Fruit fly (Drosophila melanogaster) whole organism, embryonic: Measurements from ENCODE around the gene LSm3.

Experiments used
- Aef1 ChIP-seq: fragments of 200-800 bp; sonication (Bioruptor generic); IDR thresholded peaks from 3 replicates; pipeline ENCODE4 v1.3.6; 2022; ENCODE audit warnings: missing biosample characterization, missing genetic modification characterization
- Bgb ChIP-seq: fragments of 200-800 bp; sonication (Bioruptor generic); IDR thresholded peaks from 2 replicates; pipeline ENCODE4 v1.3.6; 2022; ENCODE audit warnings: missing biosample characterization, missing genetic modification characterization; ENCODE audit not compliant: partially characterized antibody
- CG10274 ChIP-seq: fragments of 200-800 bp; sonication (Bioruptor generic); optimal IDR thresholded peaks from 3 replicates; lab custom pipeline; 2017; ENCODE audit warnings: missing biosample characterization, mild to moderate bottlenecking, missing genetic modification characterization
- CG11398 ChIP-seq: fragments of 200-800 bp; sonication (Bioruptor generic); optimal IDR thresholded peaks from 2 replicates; lab custom pipeline; 2016; ENCODE audit warnings: missing biosample characterization, missing genetic modification characterization
- CG11696 ChIP-seq: fragments of 200-800 bp; sonication (Bioruptor generic); IDR thresholded peaks from 2 replicates; pipeline ENCODE4 v1.3.6; 2022; ENCODE audit warnings: missing biosample characterization, missing genetic modification characterization
- CG14441 ChIP-seq: fragments of 200-800 bp; sonication (Bioruptor generic); IDR thresholded peaks from 2 replicates; pipeline ENCODE4 v1.3.6; 2022; ENCODE audit warnings: missing biosample characterization, missing genetic modification characterization
- CG16813 ChIP-seq: fragments of 200-800 bp; sonication (Bioruptor generic); IDR thresholded peaks from 3 replicates; pipeline ENCODE4 v1.3.6; 2022; ENCODE audit warnings: missing biosample characterization, missing genetic modification characterization; ENCODE audit not compliant: partially characterized antibody
- CG17359 ChIP-seq: fragments of 200-800 bp; sonication (Bioruptor generic); optimal IDR thresholded peaks from 3 replicates; lab custom pipeline; 2018; ENCODE audit warnings: missing biosample characterization, mild to moderate bottlenecking, missing genetic modification characterization, moderate library complexity
- CG17829 ChIP-seq: fragments of 200-800 bp; optimal IDR thresholded peaks from 2 replicates; lab custom pipeline; 2019; ENCODE audit warnings: missing biosample characterization, mild to moderate bottlenecking, missing genetic modification characterization, moderate library complexity
- CG1832 ChIP-seq: fragments of 200-800 bp; sonication (Bioruptor generic); optimal IDR thresholded peaks from 2 replicates; lab custom pipeline; 2017; ENCODE audit warnings: missing biosample characterization, mild to moderate bottlenecking, missing genetic modification characterization, inconsistent platforms
- CG2875 ChIP-seq: fragments of 200-800 bp; sonication (Bioruptor generic); optimal IDR thresholded peaks from 2 replicates; lab custom pipeline; 2017; ENCODE audit warnings: missing biosample characterization, mild to moderate bottlenecking, missing genetic modification characterization, missing genetic modification reagents
- CG32767 ChIP-seq: fragments of 200-800 bp; sonication (Bioruptor generic); IDR thresholded peaks from 2 replicates; pipeline ENCODE4 v1.3.6; 2022; ENCODE audit warnings: missing biosample characterization, missing genetic modification characterization
- CG3281 ChIP-seq: fragments of 200-800 bp; sonication (Bioruptor generic); optimal IDR thresholded peaks from 3 replicates; lab custom pipeline; 2017; ENCODE audit warnings: missing biosample characterization, mild to moderate bottlenecking, missing genetic modification characterization
- CG34376 ChIP-seq: fragments of 200-800 bp; sonication (Bioruptor generic); optimal IDR thresholded peaks from 2 replicates; lab custom pipeline; 2018; ENCODE audit warnings: missing biosample characterization, mild to moderate bottlenecking, missing genetic modification characterization
- CG6175 ChIP-seq: fragments of 200-800 bp; sonication (Bioruptor generic); IDR thresholded peaks from 3 replicates; pipeline ENCODE4 v1.3.6; 2022; ENCODE audit warnings: missing biosample characterization, missing genetic modification characterization
- CG6765 ChIP-seq: fragments of 200-800 bp; sonication (Bioruptor generic); optimal IDR thresholded peaks from 3 replicates; lab custom pipeline; 2017; ENCODE audit warnings: missing biosample characterization, mild to moderate bottlenecking, missing genetic modification characterization
- Dad ChIP-seq: fragments of 200-800 bp; sonication (Bioruptor generic); optimal IDR thresholded peaks from 3 replicates; lab custom pipeline; 2016; ENCODE audit warnings: missing biosample characterization, missing genetic modification characterization
- Dfd ChIP-seq, 2 experiments: fragments of >200 bp; optimal IDR thresholded peaks; 2 replicates each; lab custom pipeline; 2017; ENCODE audit warnings: missing biosample characterization in 2 of 2, missing genetic modification characterization in 2 of 2
- Dref ChIP-seq: fragments of 200-800 bp; sonication (Bioruptor generic); IDR thresholded peaks from 2 replicates; pipeline ENCODE4 v1.3.6; 2022; ENCODE audit warnings: missing biosample characterization, missing genetic modification characterization
- Drgx ChIP-seq: fragments of 200-800 bp; sonication (Bioruptor generic); IDR thresholded peaks from 2 replicates; pipeline ENCODE4 v1.3.6; 2022; ENCODE audit warnings: missing biosample characterization, missing genetic modification characterization
- Ets65A ChIP-seq: fragments of 200-800 bp; sonication (Bioruptor generic); peaks from one replicate; lab custom pipeline; 2016; ENCODE audit warnings: missing biosample characterization, missing genetic modification characterization
- Jarid2 ChIP-seq: fragments of 200-800 bp; sonication (Bioruptor generic); optimal IDR thresholded peaks from 3 replicates; lab custom pipeline; 2017; ENCODE audit warnings: mild to moderate bottlenecking, missing biosample characterization, missing genetic modification reagents, missing genetic modification characterization
- Lhr ChIP-seq: fragments of 200-800 bp; sonication (Bioruptor generic); optimal IDR thresholded peaks from 3 replicates; lab custom pipeline; 2017; ENCODE audit warnings: mild to moderate bottlenecking, missing biosample characterization, missing genetic modification reagents, missing genetic modification characterization
- MTF-1 ChIP-seq: fragments of 200-800 bp; sonication (Bioruptor generic); optimal IDR thresholded peaks from 2 replicates; lab custom pipeline; 2018; ENCODE audit warnings: missing biosample characterization, mild to moderate bottlenecking, missing genetic modification characterization, borderline replicate concordance
- Mes4 ChIP-seq: fragments of 200-800 bp; sonication (Bioruptor generic); optimal IDR thresholded peaks from 2 replicates; lab custom pipeline; 2016; ENCODE audit warnings: missing biosample characterization, missing genetic modification characterization
- Opbp ChIP-seq: fragments of 200-800 bp; sonication (Bioruptor generic); IDR thresholded peaks from 3 replicates; pipeline ENCODE4 v1.3.6; 2022; ENCODE audit warnings: missing biosample characterization, missing genetic modification characterization; ENCODE audit not compliant: partially characterized antibody
- Scr ChIP-seq: fragments of 200-800 bp; sonication (Bioruptor generic); IDR thresholded peaks from 2 replicates; pipeline ENCODE4 v1.3.6; 2022; ENCODE audit warnings: missing biosample characterization, missing genetic modification characterization; ENCODE audit not compliant: partially characterized antibody
- Xrp1 ChIP-seq: fragments of 200-800 bp; sonication (Bioruptor generic); IDR thresholded peaks from 2 replicates; pipeline ENCODE4 v1.3.6; 2022; ENCODE audit warnings: missing biosample characterization, missing genetic modification characterization
- YL-1 ChIP-seq: fragments of 200-800 bp; sonication (Bioruptor generic); optimal IDR thresholded peaks from 3 replicates; lab custom pipeline; 2017; ENCODE audit warnings: missing biosample characterization, mild to moderate bottlenecking, missing genetic modification characterization
- al ChIP-seq: fragments of 200-800 bp; sonication (Bioruptor generic); IDR thresholded peaks from 2 replicates; pipeline ENCODE4 v1.3.6; 2022; ENCODE audit warnings: missing biosample characterization, missing genetic modification characterization
- cg ChIP-seq: fragments of 200-800 bp; sonication (Bioruptor generic); optimal IDR thresholded peaks from 3 replicates; lab custom pipeline; 2019; ENCODE audit warnings: missing biosample characterization, mild to moderate bottlenecking, missing genetic modification characterization, moderate library complexity
- chm ChIP-seq: fragments of 200-800 bp; sonication (Bioruptor generic); IDR thresholded peaks from 2 replicates; pipeline ENCODE4 v1.3.6; 2022; ENCODE audit warnings: missing biosample characterization, missing genetic modification characterization
- gcm2 ChIP-seq: fragments of 200-800 bp; sonication (Bioruptor generic); optimal IDR thresholded peaks from 2 replicates; lab custom pipeline; 2016; ENCODE audit warnings: missing biosample characterization, missing genetic modification characterization
- grn ChIP-seq: fragments of 200-800 bp; sonication (Bioruptor generic); optimal IDR thresholded peaks from 3 replicates; lab custom pipeline; 2017; ENCODE audit warnings: missing biosample characterization, missing genetic modification characterization
- luna ChIP-seq: fragments of 200-800 bp; sonication (Bioruptor generic); optimal IDR thresholded peaks from 2 replicates; lab custom pipeline; 2016; ENCODE audit warnings: missing biosample characterization, missing genetic modification characterization
- mirr ChIP-seq: fragments of 200-800 bp; sonication (Bioruptor generic); optimal IDR thresholded peaks from 3 replicates; lab custom pipeline; 2018; ENCODE audit warnings: missing biosample characterization, mild to moderate bottlenecking, missing genetic modification characterization
- nerfin-1 ChIP-seq: fragments of 200-800 bp; sonication (Bioruptor generic); optimal IDR thresholded peaks from 3 replicates; lab custom pipeline; 2019; ENCODE audit warnings: missing biosample characterization, mild to moderate bottlenecking, missing genetic modification characterization, moderate library complexity
- otp ChIP-seq: fragments of 200-800 bp; sonication (Bioruptor generic); IDR thresholded peaks from 3 replicates; pipeline ENCODE4, ENCODE4 v1.3.6; 2022; ENCODE audit warnings: missing biosample characterization, missing genetic modification characterization
- pb ChIP-seq: fragments of 200-800 bp; sonication (Bioruptor generic); optimal IDR thresholded peaks from 3 replicates; lab custom pipeline; 2016; ENCODE audit warnings: missing biosample characterization, missing genetic modification characterization
- phol ChIP-seq: fragments of 200-800 bp; sonication (Bioruptor generic); optimal IDR thresholded peaks from 3 replicates; lab custom pipeline; 2018; ENCODE audit warnings: missing biosample characterization, mild to moderate bottlenecking, missing genetic modification characterization, moderate library complexity
- ranshi ChIP-seq: fragments of 200-800 bp; sonication (Bioruptor generic); IDR thresholded peaks from 2 replicates; pipeline ENCODE4 v1.3.6; 2022; ENCODE audit warnings: missing biosample characterization, missing genetic modification characterization
- scrt ChIP-seq: fragments of 200-800 bp; sonication (Bioruptor generic); optimal IDR thresholded peaks from 2 replicates; lab custom pipeline; 2018; ENCODE audit warnings: missing biosample characterization, mild to moderate bottlenecking, missing genetic modification characterization, moderate library complexity
- seq ChIP-seq: fragments of 200-800 bp; sonication (Bioruptor generic); IDR thresholded peaks from 2 replicates; pipeline ENCODE4 v1.3.6; 2022; ENCODE audit warnings: missing biosample characterization, missing genetic modification characterization
- sim ChIP-seq: fragments of 200-800 bp; sonication (Bioruptor generic); IDR thresholded peaks from 2 replicates; pipeline ENCODE4 v1.3.6; 2022; ENCODE audit warnings: missing biosample characterization, missing genetic modification characterization
- sna ChIP-seq: fragments of 200-800 bp; sonication (Bioruptor generic); IDR thresholded peaks from 2 replicates; pipeline ENCODE4 v1.3.6; 2022; ENCODE audit warnings: missing biosample characterization, missing genetic modification characterization; ENCODE audit not compliant: partially characterized antibody
- sr ChIP-seq: fragments of 200-800 bp; sonication (Bioruptor generic); IDR thresholded peaks from 3 replicates; pipeline ENCODE4 v1.3.6; 2022; ENCODE audit warnings: missing biosample characterization, missing genetic modification characterization
- ssp ChIP-seq: fragments of 200-800 bp; sonication (Bioruptor generic); IDR thresholded peaks from 2 replicates; pipeline ENCODE4 v1.3.6; 2022; ENCODE audit warnings: missing biosample characterization, missing genetic modification characterization
- vvl ChIP-seq: fragments of 200-800 bp; sonication (Bioruptor generic); IDR thresholded peaks from 2 replicates; pipeline ENCODE4 v1.3.6; 2022; ENCODE audit warnings: missing biosample characterization, missing genetic modification characterization
- yki ChIP-seq: fragments of >200 bp; optimal IDR thresholded peaks from 3 replicates; lab custom pipeline; 2018
- zfh1 ChIP-seq: fragments of 200-800 bp; sonication (Bioruptor generic); IDR thresholded peaks from 3 replicates; pipeline ENCODE4 v1.3.6; 2022; ENCODE audit warnings: missing biosample characterization, missing genetic modification characterization

Gene LSm3

dm6 chr3R:23962781-23963222 is 33.3 kb upstream of the LSm3 start, which contains the start of gene CG31140:
CG31140 (plus strand) TSS chr3R:23963180.
- TF ChIP-seq phol (tag; lab: Kevin White, UChicago) (no peak), CG17359 (tag; lab: Kevin White, UChicago) (no peak), Opbp (GFP tag; lab: Robert Waterston, UW) (0 out of 3 replicates have a peak, but pooled peaks have one; percentile 16), yki (lab: Kevin White, UChicago) (peak; percentile 36), zfh1 (GFP tag; lab: Robert Waterston, UW) (0 out of 3 replicates have a peak, but pooled peaks have one; percentile 37), al (GFP tag; lab: Robert Waterston, UW) (no peak), Lhr (GFP tag; lab: Kevin White, UChicago) (peak; percentile 7), pb (peak; percentile 43), CG11696 (GFP tag; lab: Robert Waterston, UW) (no peak), CG6765 (GFP tag; lab: Kevin White, UChicago) (no peak), CG2875 (GFP tag; lab: Kevin White, UChicago) (no peak), gcm2 (GFP tag; lab: Kevin White, UChicago) (no peak), sr (GFP tag; lab: Robert Waterston, UW) (peak; percentile 38; the same call in 1 of the 3 replicates), Scr (GFP tag; lab: Robert Waterston, UW) (0 out of 2 replicates have a peak, but pooled peaks have one; percentile 14), CG14441 (GFP tag; lab: Robert Waterston, UW) (no peak), CG17829 (peak; percentile 13), CG6175 (0 out of 3 replicates have a peak, but pooled peaks have one; percentile 30), scrt (GFP tag; lab: Kevin White, UChicago) (peak; percentile 97), Drgx (GFP tag; lab: Robert Waterston, UW) (0 out of 2 replicates have a peak, but pooled peaks have one; percentile 14), ranshi (GFP tag; lab: Robert Waterston, UW) (peak; percentile 19; the same call in 1 of the 2 replicates), Dad (GFP tag; lab: Kevin White, UChicago) (no peak), luna (GFP tag; lab: Kevin White, UChicago) (no peak), grn (GFP tag; lab: Kevin White, UChicago) (no peak), cg (GFP tag; lab: Kevin White, UChicago) (peak; percentile 58), vvl (no peak), otp (GFP tag; lab: Robert Waterston, UW) (0 out of 3 replicates have a peak, but pooled peaks have one; percentile 21), CG32767 (GFP tag; lab: Robert Waterston, UW) (peak; percentile 71; the same call in 1 of the 2 replicates), CG3281 (GFP tag; lab: Kevin White, UChicago) (peak; percentile 6), CG16813 (GFP tag; lab: Robert Waterston, UW) (0 out of 3 replicates have a peak, but pooled peaks have one; percentile 21), CG34376 (GFP tag; lab: Kevin White, UChicago) (peak; percentile 58), Dref (GFP tag; lab: Robert Waterston, UW) (no peak), Jarid2 (GFP tag; lab: Kevin White, UChicago) (peak; percentile 2), CG1832 (GFP tag; lab: Kevin White, UChicago) (peak; percentile 90), Xrp1 (GFP tag; lab: Robert Waterston, UW) (no peak), YL-1 (GFP tag; lab: Kevin White, UChicago) (peak; percentile 23), CG10274 (GFP tag; lab: Kevin White, UChicago) (no peak), sim (GFP tag; lab: Robert Waterston, UW) (0 out of 2 replicates have a peak, but pooled peaks have one; percentile 27), Dfd (GFP tag; optimal IDR thresholded peaks at IDR 0.05; lab: Kevin White, UChicago) (no peak), chm (GFP tag; lab: Robert Waterston, UW) (peak; percentile 61; the same call in 1 of the 2 replicates), Aef1 (GFP tag; lab: Robert Waterston, UW) (peak; percentile 41; the same call in 1 of the 3 replicates), sna (GFP tag; lab: Robert Waterston, UW) (0 out of 2 replicates have a peak, but pooled peaks have one; percentile 13), Bgb (GFP tag; lab: Robert Waterston, UW) (peak; percentile 30; the same call in 1 of the 2 replicates), nerfin-1 (tag; lab: Kevin White, UChicago) (peak; percentile 44), seq (GFP tag; lab: Robert Waterston, UW) (peak; percentile 43; the same call in 1 of the 2 replicates), ssp (no peak), Mes4 (no peak), Ets65A (peak; percentile 74), MTF-1 (GFP tag; lab: Kevin White, UChicago) (peak; percentile 1), CG11398 (GFP tag; lab: Kevin White, UChicago) (no peak), mirr (GFP tag; lab: Kevin White, UChicago) (peak; percentile 38)
